Worm (Caenorhabditis elegans) whole organism, L1 larva: ENCODE data around the gene twk-18.
A peak's percentile ranks its signal among the peaks of the same experiment; 100 is the strongest.

ENCODE experiments used
- C34B4.2 ChIP-seq: sonication (generic microtip); optimal IDR thresholded peaks from 2 replicates; lab custom pipeline; 2017; ENCODE audit warnings: mild to moderate bottlenecking, missing genetic modification characterization, missing compliant biosample characterization
- Y116A8C.19 ChIP-seq: sonication (generic microtip); optimal IDR thresholded peaks from 2 replicates; lab custom pipeline; 2016; ENCODE audit warnings: missing compliant biosample characterization, missing genetic modification characterization, borderline replicate concordance
- aha-1 ChIP-seq: fragments of 150-350 bp; optimal IDR thresholded peaks from 2 replicates; lab custom pipeline; 2014; ENCODE audit warnings: missing biosample characterization, missing genetic modification characterization
- alr-1 ChIP-seq: fragments of 200-800 bp; sonication (Bioruptor generic); optimal IDR thresholded peaks from 2 replicates; lab custom pipeline; 2018; ENCODE audit warnings: borderline replicate concordance, mild to moderate bottlenecking, missing genetic modification characterization, missing compliant biosample characterization
- aly-2 ChIP-seq: fragments of 150-350 bp; optimal IDR thresholded peaks from 2 replicates; lab custom pipeline; 2014; ENCODE audit warnings: missing biosample characterization, missing genetic modification characterization
- ceh-63 ChIP-seq: fragments of 200-800 bp; sonication (Bioruptor generic); optimal IDR thresholded peaks from 2 replicates; lab custom pipeline; 2018; ENCODE audit warnings: mild to moderate bottlenecking, missing genetic modification characterization, missing compliant biosample characterization
- ceh-8 ChIP-seq: fragments of 200-800 bp; sonication (Bioruptor generic); optimal IDR thresholded peaks from 2 replicates; lab custom pipeline; 2018; ENCODE audit warnings: mild to moderate bottlenecking, missing genetic modification characterization, moderate library complexity, missing compliant biosample characterization
- ceh-82 ChIP-seq, 3 experiments: fragments of 150-350 bp in 1 of 3; sonication (generic microtip) in 2 of 3; optimal IDR thresholded peaks; 2 replicates each; lab custom pipeline; 2014 to 2017; ENCODE audit warnings: missing biosample characterization in 3 of 3, missing genetic modification characterization in 3 of 3
- efl-1 ChIP-seq, 4 experiments: fragments of 150-350 bp; optimal IDR thresholded peaks in 3 of 4; peaks in 1 of 4; 1 replicate in 1 of 4; 2 replicates in 3 of 4; lab custom pipeline; 2014; ENCODE audit warnings: missing biosample characterization in 2 of 4, missing genetic modification characterization in 2 of 4, missing genetic modification reagents in 2 of 4
- efl-3 ChIP-seq: fragments of 200-800 bp; sonication (Bioruptor generic); optimal IDR thresholded peaks from 2 replicates; lab custom pipeline; 2018; ENCODE audit warnings: mild to moderate bottlenecking, missing genetic modification characterization, missing compliant biosample characterization
- fkh-8 ChIP-seq: sonication (generic microtip); optimal IDR thresholded peaks from 2 replicates; lab custom pipeline; 2016; ENCODE audit warnings: mild to moderate bottlenecking, missing genetic modification characterization, missing compliant biosample characterization
- grh-1 ChIP-seq: fragments of 200-800 bp; sonication (Bioruptor generic); IDR thresholded peaks from 2 replicates; pipeline ENCODE4 v1.3.6; 2022; ENCODE audit warnings: missing genetic modification reagents, missing genetic modification characterization, missing compliant biosample characterization
- hlh-17 ChIP-seq: fragments of 200-800 bp; sonication (Bioruptor generic); optimal IDR thresholded peaks from 2 replicates; lab custom pipeline; 2018; ENCODE audit warnings: missing genetic modification characterization, mild to moderate bottlenecking, missing compliant biosample characterization, moderate library complexity, borderline replicate concordance
- hlh-4 ChIP-seq: sonication (generic microtip); optimal IDR thresholded peaks from 2 replicates; lab custom pipeline; 2016; ENCODE audit warnings: mild to moderate bottlenecking, missing genetic modification characterization, missing compliant biosample characterization
- hpl-2 ChIP-seq: fragments of 150-350 bp; optimal IDR thresholded peaks from 2 replicates; lab custom pipeline; 2014; ENCODE audit warnings: missing biosample characterization, missing genetic modification reagents, missing genetic modification characterization
- irx-1 ChIP-seq: sonication (generic microtip); optimal IDR thresholded peaks from 2 replicates; lab custom pipeline; 2016; ENCODE audit warnings: missing genetic modification characterization, missing compliant biosample characterization
- jun-1 ChIP-seq: fragments of 150-350 bp; optimal IDR thresholded peaks from 2 replicates; lab custom pipeline; 2014; ENCODE audit warnings: missing biosample characterization, missing genetic modification reagents, missing genetic modification characterization
- lin-35 ChIP-seq, 2 experiments: fragments of 150-350 bp; optimal IDR thresholded peaks; 2 replicates each; lab custom pipeline; 2014; ENCODE audit warnings: missing biosample characterization in 2 of 2, missing genetic modification characterization in 2 of 2, missing genetic modification reagents in 2 of 2
- lir-3 ChIP-seq: sonication (generic microtip); optimal IDR thresholded peaks from 2 replicates; lab custom pipeline; 2016; ENCODE audit warnings: mild to moderate bottlenecking, missing genetic modification characterization, moderate library complexity, missing compliant biosample characterization; ENCODE audit not compliant: poor library complexity
- mab-9 ChIP-seq: fragments of 200-800 bp; sonication (Bioruptor generic); IDR thresholded peaks from 2 replicates; pipeline ENCODE4 v1.3.6; 2022; ENCODE audit warnings: missing genetic modification reagents, missing genetic modification characterization, missing compliant biosample characterization
- mdl-1 ChIP-seq, 2 experiments: fragments of 150-350 bp; optimal IDR thresholded peaks; 2 replicates each; lab custom pipeline; 2014 to 2017; ENCODE audit warnings: missing biosample characterization in 2 of 2, missing genetic modification characterization in 2 of 2, inconsistent platforms in 1 of 2
- mef-2 ChIP-seq: fragments of 150-350 bp; optimal IDR thresholded peaks from 2 replicates; lab custom pipeline; 2014; ENCODE audit warnings: missing biosample characterization, missing genetic modification characterization
- mep-1 ChIP-seq: fragments of 150-350 bp; optimal IDR thresholded peaks from 2 replicates; lab custom pipeline; 2014; ENCODE audit warnings: missing biosample characterization, missing genetic modification characterization
- nhr-11 ChIP-seq: fragments of 150-350 bp; optimal IDR thresholded peaks from 2 replicates; lab custom pipeline; 2014; ENCODE audit warnings: missing biosample characterization, missing genetic modification characterization
- nhr-19 ChIP-seq: fragments of 200-800 bp; sonication (Bioruptor generic); conservative IDR thresholded peaks from 2 replicates; pipeline ENCODE4 v1.3.6; 2022; ENCODE audit warnings: missing genetic modification characterization, missing compliant biosample characterization
- nhr-20 ChIP-seq: sonication (generic microtip); optimal IDR thresholded peaks from 2 replicates; lab custom pipeline; 2016; ENCODE audit warnings: mild to moderate bottlenecking, missing genetic modification characterization, missing compliant biosample characterization
- nhr-28 ChIP-seq: fragments of 150-350 bp; optimal IDR thresholded peaks from 2 replicates; lab custom pipeline; 2014; ENCODE audit warnings: missing biosample characterization, missing genetic modification characterization
- nhr-47 ChIP-seq: sonication (generic microtip); optimal IDR thresholded peaks from 2 replicates; lab custom pipeline; 2016; ENCODE audit warnings: mild to moderate bottlenecking, missing genetic modification characterization, moderate library complexity, missing compliant biosample characterization
- nhr-71 ChIP-seq: sonication (generic microtip); optimal IDR thresholded peaks from 2 replicates; lab custom pipeline; 2016; ENCODE audit warnings: mild to moderate bottlenecking, missing genetic modification characterization, moderate library complexity, missing compliant biosample characterization
- nhr-90 ChIP-seq: sonication (generic microtip); optimal IDR thresholded peaks from 2 replicates; lab custom pipeline; 2016; ENCODE audit warnings: mild to moderate bottlenecking, missing genetic modification characterization, missing compliant biosample characterization; ENCODE audit not compliant: poor library complexity
- pax-3 ChIP-seq: fragments of 200-800 bp; sonication (Bioruptor generic); optimal IDR thresholded peaks from 2 replicates; lab custom pipeline; 2018; ENCODE audit warnings: mild to moderate bottlenecking, missing genetic modification characterization, moderate library complexity, missing compliant biosample characterization
- pqm-1 ChIP-seq: sonication (generic microtip); optimal IDR thresholded peaks from 3 replicates; lab custom pipeline; 2017; ENCODE audit warnings: missing biosample characterization, missing genetic modification characterization
- rnt-1 ChIP-seq: sonication (generic microtip); optimal IDR thresholded peaks from 2 replicates; lab custom pipeline; 2016; ENCODE audit warnings: mild to moderate bottlenecking, missing genetic modification characterization, moderate library complexity, missing compliant biosample characterization
- skn-1 ChIP-seq: fragments of 150-350 bp; optimal IDR thresholded peaks from 2 replicates; lab custom pipeline; 2014; ENCODE audit warnings: missing biosample characterization, missing genetic modification characterization
- snu-23 ChIP-seq: sonication (generic microtip); optimal IDR thresholded peaks from 2 replicates; lab custom pipeline; 2016; ENCODE audit warnings: missing genetic modification characterization, missing compliant biosample characterization
- sox-4 ChIP-seq: sonication (generic microtip); optimal IDR thresholded peaks from 2 replicates; lab custom pipeline; 2016; ENCODE audit warnings: missing genetic modification characterization, missing compliant biosample characterization
- sptf-1 ChIP-seq: fragments of 150-350 bp; optimal IDR thresholded peaks from 2 replicates; lab custom pipeline; 2014; ENCODE audit warnings: missing biosample characterization, missing genetic modification characterization
- tlp-1 ChIP-seq: fragments of 150-350 bp; optimal IDR thresholded peaks from 2 replicates; lab custom pipeline; 2014; ENCODE audit warnings: missing biosample characterization, missing genetic modification characterization
- unc-30 ChIP-seq: sonication (generic microtip); optimal IDR thresholded peaks from 2 replicates; lab custom pipeline; 2017; ENCODE audit warnings: missing biosample characterization, missing genetic modification characterization
- unc-98 ChIP-seq: fragments of 200-800 bp; sonication (Bioruptor generic); IDR thresholded peaks from 2 replicates; pipeline ENCODE4 v1.3.6; 2022; ENCODE audit warnings: missing genetic modification characterization, missing compliant biosample characterization
- vab-15 ChIP-seq: sonication (generic microtip); optimal IDR thresholded peaks from 2 replicates; lab custom pipeline; 2017; ENCODE audit warnings: missing genotype, mild to moderate bottlenecking, missing genetic modification characterization, missing compliant biosample characterization

twk-18 gene

ce11 chrX:8987828-8988227, at the start of gene twk-18:
twk-18 (plus strand) TSS chrX:8988128.
- no peak for TF ChIP-seq ceh-63 (GFP tag; lab: Kevin White, UChicago)
- no peak for TF ChIP-seq sox-4
- TF ChIP-seq lin-35 (GFP tag; optimal IDR thresholded peaks at IDR 0.05; lab: Kevin White, UChicago), result no peak
- TF ChIP-seq efl-1 (optimal IDR thresholded peaks at IDR 0.05; lab: Kevin White, UChicago), result no peak
- no peak for TF ChIP-seq efl-1 (GFP tag; optimal IDR thresholded peaks at IDR 0.05 in 1 of 2; lab: Kevin White, UChicago)
- TF ChIP-seq efl-3 (GFP tag; lab: Kevin White, UChicago), result no peak
- TF ChIP-seq sptf-1 (tag; lab: Kevin White, UChicago), result no peak
- TF ChIP-seq alr-1 (tag; lab: Kevin White, UChicago), result no peak
- TF ChIP-seq nhr-19 (GFP tag; lab: Robert Waterston, UW), result no peak
- TF ChIP-seq unc-98 (GFP tag; lab: Robert Waterston, UW), result no peak
- TF ChIP-seq hlh-17 (GFP tag; lab: Kevin White, UChicago), result no peak
- TF ChIP-seq mep-1 (tag; lab: Kevin White, UChicago), result no peak
- TF ChIP-seq aha-1 (tag; lab: Kevin White, UChicago), result no peak
- no peak for TF ChIP-seq pqm-1 (tag; lab: Kevin White, UChicago)
- no peak for TF ChIP-seq grh-1 (GFP tag; lab: Robert Waterston, UW)
- no peak for TF ChIP-seq hpl-2
- TF ChIP-seq unc-30 (tag; lab: Kevin White, UChicago), result no peak
- TF ChIP-seq vab-15 (tag; lab: Kevin White, UChicago), result no peak
- no peak for TF ChIP-seq C34B4.2 (tag; lab: Kevin White, UChicago)
- TF ChIP-seq snu-23 (GFP tag; lab: Kevin White, UChicago), result no peak
- TF ChIP-seq, all 84 proteins: peak for 0

- no peak for TF ChIP-seq ceh-82 (tag; optimal IDR thresholded peaks at IDR 0.05; lab: Kevin White, UChicago)
- peak; percentile 8 for TF ChIP-seq nhr-90 (tag; lab: Kevin White, UChicago)
- TF ChIP-seq, all 84 proteins: peak for 1
Measured at ce11 chrX:8939389-8939788, 48.5 kb upstream of the twk-18 start.

DNA sequence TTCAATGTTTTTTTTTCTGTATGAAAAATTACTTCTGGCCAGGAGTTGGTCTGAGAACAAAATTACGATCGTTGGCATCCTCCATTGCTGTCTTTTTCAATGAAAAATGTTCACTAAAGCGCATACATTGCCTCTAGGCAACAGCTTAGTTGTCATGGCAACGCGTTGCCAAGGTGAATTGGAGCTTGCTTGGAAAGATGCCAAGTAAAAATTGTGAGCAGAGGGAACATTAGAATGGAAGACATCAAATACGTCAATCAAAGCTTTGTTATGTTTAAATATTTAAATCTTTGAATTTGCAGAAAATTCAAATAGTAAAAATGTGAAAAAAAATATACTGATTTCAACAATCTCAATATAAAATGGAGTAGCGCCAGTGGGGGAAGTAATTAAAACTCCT, 47.9 kb upstream of the twk-18 start, which contains the start of gene dylt-2:
Gene dylt-2, minus strand, starts transcription at position 101 of the 400 bp plus-strand sequence.
- no peak for TF ChIP-seq pax-3 (tag; lab: Kevin White, UChicago)
- TF ChIP-seq fkh-8 (tag; lab: Kevin White, UChicago), result peak; percentile 43
- TF ChIP-seq, all 84 proteins: peak for 1

ce11 chrX:8944078-8944477, 43.9 kb upstream of the twk-18 start:
- TF ChIP-seq nhr-19 (GFP tag; lab: Robert Waterston, UW) (peak; percentile 20; the same call in 1 of the 2 replicates), mef-2 (tag; lab: Kevin White, UChicago) (no peak), irx-1 (no peak), skn-1 (tag; lab: Kevin White, UChicago) (no peak), nhr-90 (tag; lab: Kevin White, UChicago) (peak; percentile 50), mdl-1 (tag; optimal IDR thresholded peaks at IDR 0.05; lab: Kevin White, UChicago) (peak in 1 of 2 experiments; percentile 10), nhr-28 (tag; lab: Kevin White, UChicago) (no peak), nhr-11 (tag; lab: Kevin White, UChicago) (no peak), jun-1 (tag; lab: Kevin White, UChicago) (no peak), hlh-4 (no peak), aha-1 (tag; lab: Kevin White, UChicago) (no peak), sptf-1 (tag; lab: Kevin White, UChicago) (no peak), snu-23 (GFP tag; lab: Kevin White, UChicago) (peak; percentile 54), rnt-1 (tag; lab: Kevin White, UChicago) (peak; percentile 40), ceh-82 (tag; optimal IDR thresholded peaks at IDR 0.05; lab: Kevin White, UChicago) (no peak), ceh-8 (GFP tag; lab: Kevin White, UChicago) (no peak), nhr-71 (tag; lab: Kevin White, UChicago) (peak; percentile 13), aly-2 (tag; lab: Kevin White, UChicago) (no peak), nhr-47 (tag; lab: Kevin White, UChicago) (peak; percentile 37), nhr-20 (peak; percentile 14), unc-30 (tag; lab: Kevin White, UChicago) (no peak), lin-35 (GFP tag; optimal IDR thresholded peaks at IDR 0.05; lab: Kevin White, UChicago) (peak in 1 of 2 experiments; percentile 42), Y116A8C.19 (tag; lab: Kevin White, UChicago) (no peak), tlp-1 (tag; lab: Kevin White, UChicago) (no peak), hlh-17 (GFP tag; lab: Kevin White, UChicago) (no peak), mab-9 (GFP tag; lab: Robert Waterston, UW) (no peak), lir-3 (tag; lab: Kevin White, UChicago) (peak; percentile 11), mep-1 (tag; lab: Kevin White, UChicago) (no peak), unc-98 (GFP tag; lab: Robert Waterston, UW) (no peak), hpl-2 (no peak)
